Fruit fly (Drosophila melanogaster) whole organism, embryonic: ENCODE data around the gene e.

Experiments
- Abd-B ChIP-seq: fragments of 200-800 bp; sonication (Bioruptor generic); optimal IDR thresholded peaks from 2 replicates; lab custom pipeline; 2018; ENCODE audit warnings: missing biosample characterization, mild to moderate bottlenecking, missing genetic modification characterization, moderate library complexity
- Asciz ChIP-seq: fragments of 200-800 bp; sonication (Bioruptor generic); optimal IDR thresholded peaks from 2 replicates; lab custom pipeline; 2017; ENCODE audit warnings: missing biosample characterization, mild to moderate bottlenecking, missing genetic modification characterization, missing genetic modification reagents
- Blimp-1 ChIP-seq: fragments of 200-800 bp; sonication (Bioruptor generic); optimal IDR thresholded peaks from 3 replicates; lab custom pipeline; 2018; ENCODE audit warnings: missing biosample characterization, missing genetic modification characterization, mild to moderate bottlenecking, moderate library complexity, missing genetic modification reagents
- CG11456 ChIP-seq: fragments of 200-800 bp; sonication (Bioruptor generic); IDR thresholded peaks from 3 replicates; pipeline ENCODE4 v1.3.6; 2022; ENCODE audit warnings: missing biosample characterization, missing genetic modification characterization
- CG11560 ChIP-seq: fragments of 200-800 bp; sonication (Bioruptor generic); IDR thresholded peaks from 3 replicates; pipeline ENCODE4 v1.3.6; 2022; ENCODE audit warnings: missing biosample characterization, missing genetic modification characterization
- CG12104 ChIP-seq: fragments of 200-800 bp; sonication (Bioruptor generic); optimal IDR thresholded peaks from 3 replicates; lab custom pipeline; 2016; ENCODE audit warnings: missing biosample characterization, missing genetic modification characterization
- CG12219 ChIP-seq: fragments of 200-800 bp; sonication (Bioruptor generic); optimal IDR thresholded peaks from 3 replicates; lab custom pipeline; 2018; ENCODE audit warnings: missing biosample characterization, mild to moderate bottlenecking, missing genetic modification characterization
- CG12236 ChIP-seq: fragments of 200-800 bp; sonication (Bioruptor generic); optimal IDR thresholded peaks from 2 replicates; lab custom pipeline; 2016; ENCODE audit warnings: missing biosample characterization, missing genetic modification characterization
- CG12769 ChIP-seq: fragments of 200-800 bp; sonication (Bioruptor generic); optimal IDR thresholded peaks from 2 replicates; lab custom pipeline; 2019; ENCODE audit warnings: missing biosample characterization, mild to moderate bottlenecking, missing genetic modification characterization, moderate library complexity
- CG13424 ChIP-seq: fragments of 200-800 bp; sonication (Bioruptor generic); optimal IDR thresholded peaks from 2 replicates; lab custom pipeline; 2019; ENCODE audit warnings: missing biosample characterization, mild to moderate bottlenecking, missing genetic modification characterization, moderate library complexity
- CG13894 ChIP-seq: fragments of 200-800 bp; sonication (Bioruptor generic); optimal IDR thresholded peaks from 3 replicates; lab custom pipeline; 2018; ENCODE audit warnings: missing biosample characterization, mild to moderate bottlenecking, missing genetic modification characterization, moderate library complexity
- CG16813 ChIP-seq: fragments of 200-800 bp; sonication (Bioruptor generic); IDR thresholded peaks from 3 replicates; pipeline ENCODE4 v1.3.6; 2022; ENCODE audit warnings: missing biosample characterization, missing genetic modification characterization; ENCODE audit not compliant: partially characterized antibody
- CG17328 ChIP-seq: fragments of 200-800 bp; sonication (Bioruptor generic); IDR thresholded peaks from 2 replicates; pipeline ENCODE4 v1.3.6; 2022; ENCODE audit warnings: missing biosample characterization, missing genetic modification characterization
- CG17359 ChIP-seq: fragments of 200-800 bp; sonication (Bioruptor generic); optimal IDR thresholded peaks from 3 replicates; lab custom pipeline; 2018; ENCODE audit warnings: missing biosample characterization, mild to moderate bottlenecking, missing genetic modification characterization, moderate library complexity
- CG17361 ChIP-seq: fragments of 200-800 bp; sonication (Bioruptor generic); IDR thresholded peaks from 3 replicates; pipeline ENCODE4 v1.3.6; 2022; ENCODE audit warnings: missing biosample characterization, missing genetic modification characterization
- CG2678 ChIP-seq: fragments of 200-800 bp; sonication (Bioruptor generic); optimal IDR thresholded peaks from 3 replicates; lab custom pipeline; 2019; ENCODE audit warnings: missing biosample characterization, mild to moderate bottlenecking, missing genetic modification characterization, moderate library complexity
- CG3065 ChIP-seq: fragments of 200-800 bp; sonication (Bioruptor generic); optimal IDR thresholded peaks from 2 replicates; lab custom pipeline; 2016; ENCODE audit warnings: missing biosample characterization, missing genetic modification characterization
- CG32532 ChIP-seq: fragments of 200-800 bp; sonication (Bioruptor generic); IDR thresholded peaks from 2 replicates; pipeline ENCODE4 v1.3.6; 2022; ENCODE audit warnings: missing biosample characterization, missing genetic modification characterization
- CG4404 ChIP-seq: fragments of 200-800 bp; sonication (Bioruptor generic); IDR thresholded peaks from 2 replicates; pipeline ENCODE4 v1.3.6; 2022; ENCODE audit warnings: missing biosample characterization, missing genetic modification characterization
- CG5180 ChIP-seq: fragments of 200-800 bp; sonication (Bioruptor generic); optimal IDR thresholded peaks from 3 replicates; lab custom pipeline; 2017; ENCODE audit warnings: missing biosample characterization, missing genetic modification characterization, mild to moderate bottlenecking, moderate library complexity, missing genetic modification reagents
- CG7357 ChIP-seq: fragments of 200-800 bp; sonication (Bioruptor generic); IDR thresholded peaks from 3 replicates; pipeline ENCODE4 v1.3.6; 2022; ENCODE audit warnings: missing biosample characterization, missing genetic modification characterization
- CG8924 ChIP-seq: fragments of 200-800 bp; optimal IDR thresholded peaks from 3 replicates; lab custom pipeline; 2019; ENCODE audit warnings: missing biosample characterization, mild to moderate bottlenecking, missing genetic modification characterization, moderate library complexity
- CG9215 ChIP-seq: fragments of 200-800 bp; sonication (Bioruptor generic); IDR thresholded peaks from 2 replicates; pipeline ENCODE4 v1.3.6; 2022; ENCODE audit warnings: missing biosample characterization, missing genetic modification characterization
- Camta ChIP-seq: fragments of 200-800 bp; sonication (Bioruptor generic); optimal IDR thresholded peaks from 2 replicates; lab custom pipeline; 2016; ENCODE audit warnings: missing biosample characterization, missing genetic modification characterization
- D ChIP-seq, 2 experiments: fragments of 200-800 bp in 1 of 2; fragments of >200 bp in 1 of 2; sonication (Bioruptor generic) in 1 of 2; optimal IDR thresholded peaks; 2 replicates in 1 of 2; 3 replicates in 1 of 2; lab custom pipeline; 2017; ENCODE audit warnings: mild to moderate bottlenecking in 1 of 2, missing biosample characterization in 1 of 2, missing genetic modification characterization in 1 of 2, missing genetic modification reagents in 1 of 2
- Deaf1 ChIP-seq: fragments of 200-800 bp; optimal IDR thresholded peaks from 3 replicates; lab custom pipeline; 2019; ENCODE audit warnings: missing biosample characterization, mild to moderate bottlenecking, missing genetic modification characterization, moderate library complexity
- Dek ChIP-seq: fragments of 200-800 bp; sonication (Bioruptor generic); optimal IDR thresholded peaks from 3 replicates; lab custom pipeline; 2019; ENCODE audit warnings: missing biosample characterization, mild to moderate bottlenecking, missing genetic modification characterization, moderate library complexity
- E2f2 ChIP-seq: fragments of 200-800 bp; sonication (Bioruptor generic); IDR thresholded peaks from 2 replicates; pipeline ENCODE4 v1.3.6; 2022; ENCODE audit warnings: missing biosample characterization, missing genetic modification characterization
- Oli ChIP-seq: fragments of 200-800 bp; sonication (Bioruptor generic); optimal IDR thresholded peaks from 2 replicates; lab custom pipeline; 2018; ENCODE audit warnings: missing biosample characterization, mild to moderate bottlenecking, missing genetic modification characterization, moderate library complexity
- Sry-β ChIP-seq: fragments of 200-800 bp; sonication (Bioruptor generic); optimal IDR thresholded peaks from 2 replicates; lab custom pipeline; 2018; ENCODE audit warnings: missing biosample characterization, mild to moderate bottlenecking, missing genetic modification characterization, moderate library complexity
- crol ChIP-seq: fragments of 200-800 bp; sonication (Bioruptor generic); IDR thresholded peaks from 2 replicates; pipeline ENCODE4 v1.3.6; 2022; ENCODE audit warnings: missing biosample characterization, missing genetic modification characterization
- cwo ChIP-seq: fragments of 200-800 bp; sonication (Bioruptor generic); optimal IDR thresholded peaks from 3 replicates; lab custom pipeline; 2017; ENCODE audit warnings: missing biosample characterization, missing genetic modification characterization, mild to moderate bottlenecking, moderate library complexity, missing genetic modification reagents
- ems ChIP-seq: fragments of 200-800 bp; sonication (Bioruptor generic); optimal IDR thresholded peaks from 3 replicates; lab custom pipeline; 2016; ENCODE audit warnings: missing biosample characterization, missing genetic modification characterization
- eve ChIP-seq, 2 experiments: fragments of >200 bp; optimal IDR thresholded peaks; 2 replicates each; lab custom pipeline; 2017; ENCODE audit warnings: missing biosample characterization in 2 of 2, missing genetic modification characterization in 2 of 2
- fd64A ChIP-seq: fragments of 200-800 bp; sonication (Bioruptor generic); optimal IDR thresholded peaks from 3 replicates; lab custom pipeline; 2018; ENCODE audit warnings: missing biosample characterization, mild to moderate bottlenecking, missing genetic modification characterization
- gro ChIP-seq: fragments of 200-800 bp; sonication (Bioruptor generic); optimal IDR thresholded peaks from 2 replicates; lab custom pipeline; 2016; ENCODE audit warnings: missing biosample characterization, missing genetic modification characterization
- lilli ChIP-seq: fragments of 200-800 bp; sonication (Bioruptor generic); optimal IDR thresholded peaks from 3 replicates; lab custom pipeline; 2016; ENCODE audit warnings: missing biosample characterization, missing genetic modification characterization
- lmd ChIP-seq: fragments of 200-800 bp; sonication (Bioruptor generic); IDR thresholded peaks from 2 replicates; pipeline ENCODE4 v1.3.6; 2022; ENCODE audit warnings: missing biosample characterization, missing genetic modification characterization
- onecut ChIP-seq: fragments of 200-800 bp; sonication (Bioruptor generic); IDR thresholded peaks from 2 replicates; pipeline ENCODE4 v1.3.6; 2022; ENCODE audit warnings: missing biosample characterization, missing genetic modification characterization
- pho ChIP-seq: fragments of 200-800 bp; sonication (Bioruptor generic); optimal IDR thresholded peaks from 2 replicates; lab custom pipeline; 2016; ENCODE audit warnings: missing biosample characterization, missing genetic modification characterization
- psq ChIP-seq: fragments of 200-800 bp; sonication (Bioruptor generic); optimal IDR thresholded peaks from 2 replicates; lab custom pipeline; 2017; ENCODE audit warnings: missing biosample characterization, missing genetic modification characterization
- seq ChIP-seq: fragments of 200-800 bp; sonication (Bioruptor generic); IDR thresholded peaks from 2 replicates; pipeline ENCODE4 v1.3.6; 2022; ENCODE audit warnings: missing biosample characterization, missing genetic modification characterization
- slp2 ChIP-seq: fragments of 200-800 bp; sonication (Bioruptor generic); optimal IDR thresholded peaks from 2 replicates; lab custom pipeline; 2016; ENCODE audit warnings: missing biosample characterization, missing genetic modification characterization
- sob ChIP-seq: fragments of 200-800 bp; sonication (Bioruptor generic); IDR thresholded peaks from 2 replicates; pipeline ENCODE4 v1.3.6; 2022; ENCODE audit warnings: missing biosample characterization, missing genetic modification characterization
- sr ChIP-seq: fragments of 200-800 bp; sonication (Bioruptor generic); IDR thresholded peaks from 3 replicates; pipeline ENCODE4 v1.3.6; 2022; ENCODE audit warnings: missing biosample characterization, missing genetic modification characterization
- stc ChIP-seq: fragments of 200-800 bp; sonication (Bioruptor generic); IDR thresholded peaks from 2 replicates; pipeline ENCODE4 v1.3.6; 2022; ENCODE audit warnings: missing biosample characterization, missing genetic modification characterization
- wdn ChIP-seq: fragments of 200-800 bp; sonication (Bioruptor generic); IDR thresholded peaks from 2 replicates; pipeline ENCODE4 v1.3.6; 2022; ENCODE audit warnings: missing biosample characterization, missing genetic modification characterization

Gene e

DNA sequence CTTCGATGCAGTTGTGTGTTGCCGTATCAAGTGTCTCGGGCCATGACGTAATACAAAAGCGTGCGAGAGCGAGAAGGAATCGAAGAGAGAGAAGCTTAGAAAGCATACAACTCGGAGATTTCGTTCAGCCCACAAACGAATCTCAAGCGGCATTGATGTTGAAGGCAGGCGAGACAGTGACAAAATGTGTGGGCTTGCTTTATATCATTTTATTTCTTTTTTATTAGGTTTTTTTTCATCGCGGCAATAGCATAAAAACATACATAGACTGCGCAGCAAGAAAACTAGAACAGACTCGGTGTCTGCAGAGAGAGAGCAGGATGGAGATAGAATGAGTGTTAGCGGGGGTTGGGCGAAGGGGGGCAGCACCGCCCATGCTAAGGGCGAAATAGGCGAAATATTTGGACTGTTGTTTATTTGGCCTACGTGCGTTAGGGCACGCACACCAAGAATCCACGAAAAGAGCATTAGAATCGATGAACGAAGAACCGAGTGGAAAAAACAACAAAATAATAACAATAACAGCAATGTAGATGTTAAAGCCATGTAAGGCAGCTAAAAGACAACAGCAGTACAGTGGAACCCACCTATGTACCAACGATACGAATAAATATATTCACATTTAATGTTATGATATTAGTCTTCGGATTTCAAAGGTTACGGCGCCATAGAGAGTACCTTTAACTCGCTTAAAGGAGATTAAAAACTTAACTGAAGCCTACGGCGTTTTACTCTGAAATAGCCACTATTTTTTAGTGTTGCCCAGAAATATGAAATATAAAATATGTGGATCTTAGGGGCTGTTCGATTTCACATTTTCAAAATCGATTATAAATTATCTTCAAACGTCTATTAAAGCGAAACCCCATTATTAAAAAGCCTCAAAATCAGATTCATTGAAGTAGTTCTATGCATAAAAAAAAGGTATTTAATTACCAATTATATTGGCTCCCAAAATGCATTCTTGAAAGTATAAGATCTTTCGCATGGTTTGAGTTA is 49.3 kb downstream of the e start (continued):
- TF ChIP-seq D (optimal IDR thresholded peaks at IDR 0.05; lab: Kevin White, UChicago) (no peak), D (GFP tag; optimal IDR thresholded peaks at IDR 0.05; lab: Kevin White, UChicago) (no peak), CG2678 (tag; lab: Kevin White, UChicago) (peak; percentile 56), CG32532 (GFP tag; lab: Robert Waterston, UW) (peak; percentile 63; the same call in 1 of the 2 replicates), CG3065 (GFP tag; lab: Kevin White, UChicago) (no peak), lmd (peak; percentile 74), CG13894 (peak; percentile 84), Dek (tag; lab: Kevin White, UChicago) (peak; percentile 31), CG12219 (GFP tag; lab: Kevin White, UChicago) (no peak), Oli (tag; lab: Kevin White, UChicago) (peak; percentile 42), lilli (peak; percentile 42), crol (GFP tag; lab: Robert Waterston, UW) (peak; percentile 79), gro (GFP tag; lab: Kevin White, UChicago) (no peak), E2f2 (GFP tag; lab: Robert Waterston, UW) (0 out of 2 replicates have a peak, but pooled peaks have one; percentile 32), CG12236 (GFP tag; lab: Kevin White, UChicago) (no peak), ems (GFP tag; lab: Kevin White, UChicago) (no peak), psq (GFP tag; lab: Kevin White, UChicago) (no peak), Blimp-1 (GFP tag; lab: Kevin White, UChicago) (no peak), Camta (GFP tag; lab: Kevin White, UChicago) (no peak), Asciz (no peak), wdn (GFP tag; lab: Robert Waterston, UW) (0 out of 2 replicates have a peak, but pooled peaks have one; percentile 41), CG12769 (peak; percentile 48), CG13424 (tag; lab: Kevin White, UChicago) (peak; percentile 46), CG5180 (GFP tag; lab: Kevin White, UChicago) (no peak), CG17359 (tag; lab: Kevin White, UChicago) (peak; percentile 21), CG11560 (tag; lab: Robert Waterston, UW) (no peak), eve (GFP tag; optimal IDR thresholded peaks at IDR 0.05; lab: Kevin White, UChicago) (peak in 1 of 2 experiments; percentile 62), pho (GFP tag; lab: Kevin White, UChicago) (no peak), CG12104 (GFP tag; lab: Kevin White, UChicago) (peak; percentile 55), CG17361 (GFP tag; lab: Robert Waterston, UW) (peak; percentile 80), CG17328 (0 out of 2 replicates have a peak, but pooled peaks have one; percentile 29), onecut (peak; percentile 28; the same call in 1 of the 2 replicates), CG4404 (no peak), CG16813 (no peak), CG9215 (GFP tag; lab: Robert Waterston, UW) (peak; percentile 34; the same call in 1 of the 2 replicates), sob (GFP tag; lab: Robert Waterston, UW) (peak; percentile 52), CG11456 (GFP tag; lab: Robert Waterston, UW) (peak; percentile 69; the same call in 1 of the 3 replicates), CG7357 (GFP tag; lab: Robert Waterston, UW) (peak; percentile 61; the same call in 1 of the 3 replicates), Sry-β (no peak), cwo (GFP tag; lab: Kevin White, UChicago) (no peak), slp2 (GFP tag; lab: Kevin White, UChicago) (peak; percentile 33), seq (GFP tag; lab: Robert Waterston, UW) (0 out of 2 replicates have a peak, but pooled peaks have one; percentile 6), stc (GFP tag; lab: Robert Waterston, UW) (0 out of 2 replicates have a peak, but pooled peaks have one; percentile 51), Deaf1 (tag; lab: Kevin White, UChicago) (peak; percentile 68), Abd-B (GFP tag; lab: Kevin White, UChicago) (peak; percentile 10), sr (peak; percentile 88), fd64A (GFP tag; lab: Kevin White, UChicago) (no peak), CG8924 (peak; percentile 11)
